Worm (Caenorhabditis elegans) whole organism, L2 larva: ENCODE measurements around the gene F49C12.3.
A peak's percentile ranks its signal among the peaks of the same experiment; 100 is the strongest.

Experiments
- C34F6.9 ChIP-seq: fragments of 150-350 bp; optimal IDR thresholded peaks from 2 replicates; lab custom pipeline; 2014; ENCODE audit warnings: missing biosample characterization, missing genetic modification characterization
- F13H6.1 ChIP-seq: sonication (generic microtip); optimal IDR thresholded peaks from 2 replicates; lab custom pipeline; 2016; ENCODE audit warnings: missing genetic modification characterization, missing compliant biosample characterization
- R02D3.7 ChIP-seq: fragments of 150-350 bp; optimal IDR thresholded peaks from 2 replicates; lab custom pipeline; 2014; ENCODE audit warnings: missing biosample characterization, missing genetic modification characterization
- alr-1 ChIP-seq: fragments of 150-350 bp; optimal IDR thresholded peaks from 2 replicates; lab custom pipeline; 2014; ENCODE audit warnings: missing biosample characterization, missing genetic modification characterization
- aly-2 ChIP-seq: fragments of 150-350 bp; optimal IDR thresholded peaks from 2 replicates; lab custom pipeline; 2014; ENCODE audit warnings: missing biosample characterization, missing genetic modification characterization
- ama-1 ChIP-seq: fragments of 150-350 bp; optimal IDR thresholded peaks from 2 replicates; lab custom pipeline; 2018; ENCODE audit warnings: inconsistent platforms
- blmp-1 ChIP-seq: sonication (generic microtip); optimal IDR thresholded peaks from 2 replicates; lab custom pipeline; 2017; ENCODE audit warnings: missing genetic modification characterization, mild to moderate bottlenecking, missing compliant biosample characterization, antibody characterized with exemption, moderate library complexity; ENCODE audit not compliant: insufficient read depth
- ceh-16 ChIP-seq: fragments of 150-350 bp; optimal IDR thresholded peaks from 2 replicates; lab custom pipeline; 2014; ENCODE audit warnings: missing biosample characterization, missing genetic modification characterization
- ceh-82 ChIP-seq: fragments of 150-350 bp; optimal IDR thresholded peaks from 2 replicates; lab custom pipeline; 2014; ENCODE audit warnings: missing biosample characterization, missing genetic modification characterization
- crh-2 ChIP-seq: sonication (generic microtip); optimal IDR thresholded peaks from 2 replicates; lab custom pipeline; 2017; ENCODE audit warnings: missing biosample characterization, missing genetic modification characterization
- dmd-4 ChIP-seq: sonication (generic microtip); optimal IDR thresholded peaks from 2 replicates; lab custom pipeline; 2017; ENCODE audit warnings: missing biosample characterization, missing genetic modification characterization
- elt-1 ChIP-seq: fragments of 150-350 bp; optimal IDR thresholded peaks from 2 replicates; lab custom pipeline; 2014; ENCODE audit warnings: missing biosample characterization, missing genetic modification characterization
- elt-3 ChIP-seq: sonication (generic microtip); optimal IDR thresholded peaks from 2 replicates; lab custom pipeline; 2017; ENCODE audit warnings: missing biosample characterization, missing genetic modification characterization
- fos-1 ChIP-seq: fragments of 150-350 bp; optimal IDR thresholded peaks from 2 replicates; lab custom pipeline; 2014; ENCODE audit warnings: missing biosample characterization, missing genetic modification characterization
- gmeb-1 ChIP-seq: fragments of 150-350 bp; optimal IDR thresholded peaks from 2 replicates; lab custom pipeline; 2014; ENCODE audit warnings: missing biosample characterization, missing genetic modification characterization
- lin-13 ChIP-seq: fragments of 150-350 bp; optimal IDR thresholded peaks from 2 replicates; lab custom pipeline; 2014; ENCODE audit warnings: missing biosample characterization, missing genetic modification reagents, missing genetic modification characterization
- lin-39 ChIP-seq: fragments of 150-350 bp; optimal IDR thresholded peaks from 2 replicates; lab custom pipeline; 2014; ENCODE audit warnings: missing biosample characterization, missing genetic modification reagents, missing genetic modification characterization
- lsy-2 ChIP-seq, 2 experiments: fragments of 150-350 bp in 1 of 2; sonication (generic microtip) in 1 of 2; optimal IDR thresholded peaks; 2 replicates each; lab custom pipeline; 2014 to 2017; ENCODE audit warnings: missing biosample characterization in 2 of 2, missing genetic modification characterization in 2 of 2
- mab-5 ChIP-seq: fragments of 150-350 bp; optimal IDR thresholded peaks from 2 replicates; lab custom pipeline; 2014; ENCODE audit warnings: missing biosample characterization, missing genetic modification characterization
- mbf-1 ChIP-seq: sonication (generic microtip); optimal IDR thresholded peaks from 2 replicates; lab custom pipeline; 2017; ENCODE audit warnings: missing biosample characterization, missing genetic modification characterization
- nhr-10 ChIP-seq: sonication (generic microtip); optimal IDR thresholded peaks from 2 replicates; lab custom pipeline; 2017; ENCODE audit warnings: missing biosample characterization, missing genetic modification characterization
- nhr-129 ChIP-seq: fragments of 150-350 bp; optimal IDR thresholded peaks from 2 replicates; lab custom pipeline; 2014; ENCODE audit warnings: missing biosample characterization, missing genetic modification characterization
- nhr-21 ChIP-seq: fragments of 150-350 bp; optimal IDR thresholded peaks from 2 replicates; lab custom pipeline; 2014; ENCODE audit warnings: missing biosample characterization, missing genetic modification characterization
- nhr-23 ChIP-seq: fragments of 150-350 bp; optimal IDR thresholded peaks from 2 replicates; lab custom pipeline; 2014; ENCODE audit warnings: missing biosample characterization, missing genetic modification reagents, missing genetic modification characterization
- nhr-25 ChIP-seq: fragments of 150-350 bp; sonication (generic microtip); optimal IDR thresholded peaks from 3 replicates; lab custom pipeline; 2014; ENCODE audit warnings: missing biosample characterization, missing genetic modification characterization
- nhr-77 ChIP-seq: fragments of 150-350 bp; optimal IDR thresholded peaks from 2 replicates; lab custom pipeline; 2014; ENCODE audit warnings: missing biosample characterization, missing genetic modification characterization
- sem-4 ChIP-seq: fragments of 150-350 bp; optimal IDR thresholded peaks from 2 replicates; lab custom pipeline; 2014; ENCODE audit warnings: missing biosample characterization, missing genetic modification reagents, missing genetic modification characterization
- skn-1 ChIP-seq: sonication (generic microtip); optimal IDR thresholded peaks from 2 replicates; lab custom pipeline; 2017; ENCODE audit warnings: missing biosample characterization, missing genetic modification characterization
- sma-3 ChIP-seq: sonication (generic microtip); optimal IDR thresholded peaks from 2 replicates; lab custom pipeline; 2016; ENCODE audit warnings: missing genetic modification reagents, missing genetic modification characterization, missing compliant biosample characterization
- sma-9 ChIP-seq, 2 experiments: fragments of 150-350 bp in 1 of 2; sonication (generic microtip) in 1 of 2; optimal IDR thresholded peaks; 2 replicates each; lab custom pipeline; 2014 to 2016; ENCODE audit warnings: missing genetic modification characterization in 2 of 2, mild to moderate bottlenecking in 1 of 2, missing biosample characterization in 1 of 2, missing compliant biosample characterization in 1 of 2, missing genetic modification reagents in 1 of 2, moderate library complexity in 1 of 2
- unc-39 ChIP-seq: fragments of 150-350 bp; optimal IDR thresholded peaks from 2 replicates; lab custom pipeline; 2014; ENCODE audit warnings: missing biosample characterization, missing genetic modification characterization
- unc-55 ChIP-seq: fragments of 150-350 bp; sonication (generic microtip); optimal IDR thresholded peaks from 3 replicates; lab custom pipeline; 2014; ENCODE audit warnings: missing biosample characterization, missing genetic modification reagents, missing genetic modification characterization
- ztf-11 ChIP-seq: sonication (generic microtip); optimal IDR thresholded peaks from 2 replicates; lab custom pipeline; 2017; ENCODE audit warnings: missing biosample characterization, missing genetic modification characterization
- ztf-4 ChIP-seq: fragments of 150-350 bp; optimal IDR thresholded peaks from 2 replicates; lab custom pipeline; 2014; ENCODE audit warnings: missing biosample characterization, missing genetic modification characterization

The F49C12.3 gene

DNA sequence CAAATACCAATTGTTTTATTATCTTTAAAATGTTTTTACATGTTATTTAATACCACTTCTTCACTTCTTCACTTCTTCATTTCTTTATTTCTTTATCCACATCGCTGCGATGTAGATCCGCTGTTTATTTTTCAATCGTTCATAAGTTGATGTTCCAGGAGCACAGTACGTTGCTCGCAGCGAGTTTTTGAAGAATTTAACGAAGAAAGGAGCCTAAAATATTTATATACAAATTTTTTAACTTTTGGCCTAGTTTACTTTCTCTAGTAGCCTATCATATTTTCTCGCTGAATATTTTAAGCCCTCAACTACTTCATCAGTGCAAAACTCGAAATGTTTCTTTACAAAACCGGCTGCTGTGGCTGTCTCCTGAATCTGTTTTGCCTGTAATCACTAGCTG lies 17.9 kb downstream of the F49C12.3 start:
- TF ChIP-seq skn-1 (tag; lab: Kevin White, UChicago) (no peak), ztf-11 (tag; lab: Kevin White, UChicago) (no peak), sma-9 (GFP tag; optimal IDR thresholded peaks at IDR 0.05; lab: Kevin White, UChicago) (no peak), sma-9 (tag; optimal IDR thresholded peaks at IDR 0.05; lab: Kevin White, UChicago) (no peak), ama-1 (lab: Kevin White, UChicago) (no peak)

DNA sequence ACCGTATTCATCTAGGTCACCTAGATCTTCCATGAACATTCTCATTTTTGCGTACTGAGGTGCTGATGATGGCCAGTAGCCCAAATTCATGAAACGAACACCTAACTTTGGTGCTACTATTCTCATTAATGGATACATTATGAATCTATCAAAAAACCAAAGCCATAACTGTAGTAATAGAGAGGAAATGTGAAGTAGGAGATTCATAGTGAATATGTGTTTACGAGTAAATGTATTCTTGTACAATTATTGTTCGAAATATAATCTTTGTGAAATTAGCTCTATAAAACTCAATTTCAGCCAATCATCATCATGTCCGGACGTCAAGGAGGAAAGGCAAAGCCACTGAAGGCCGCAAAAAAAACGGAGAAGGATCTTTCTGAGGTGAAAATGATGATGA lies 18.9 kb downstream of the F49C12.3 start, which contains the start of the genes F49C12.11 and nemt-1:
Gene F49C12.11, plus strand, starts transcription at position 301 of the 400 bp plus-strand sequence.
Gene nemt-1, minus strand, starts transcription at position 360 of the 400 bp plus-strand sequence.
- TF ChIP-seq C34F6.9 (tag; lab: Kevin White, UChicago), result no peak
- no peak for TF ChIP-seq unc-39
- TF ChIP-seq mbf-1, result no peak
- TF ChIP-seq aly-2 (tag; lab: Kevin White, UChicago), result no peak
- TF ChIP-seq lin-13 (GFP tag; lab: Kevin White, UChicago), result no peak
- no peak for TF ChIP-seq lin-39 (tag; lab: Kevin White, UChicago)
- TF ChIP-seq ceh-16, result no peak
- TF ChIP-seq F13H6.1, result no peak
- TF ChIP-seq fos-1 (tag; lab: Kevin White, UChicago), result no peak

- no peak for TF ChIP-seq nhr-129 (tag; lab: Kevin White, UChicago)
- no peak for TF ChIP-seq sem-4 (tag; lab: Kevin White, UChicago)
- TF ChIP-seq blmp-1 (tag; lab: Kevin White, UChicago), result no peak
- TF ChIP-seq ztf-4, result no peak
- TF ChIP-seq lsy-2 (tag; optimal IDR thresholded peaks at IDR 0.05; lab: Kevin White, UChicago), result no peak
- TF ChIP-seq ceh-82 (tag; lab: Kevin White, UChicago), result no peak
- TF ChIP-seq dmd-4 (tag; lab: Kevin White, UChicago), result no peak
- TF ChIP-seq nhr-25 (tag; lab: Kevin White, UChicago), result no peak
- TF ChIP-seq R02D3.7 (tag; lab: Kevin White, UChicago), result no peak
- no peak for TF ChIP-seq elt-1 (tag; lab: Kevin White, UChicago)
- no peak for TF ChIP-seq elt-3 (tag; lab: Kevin White, UChicago)
- no peak for TF ChIP-seq nhr-23 (tag; lab: Kevin White, UChicago)
Observed at ce11 chrIV:9320023-9320422, 19.8 kb downstream of the F49C12.3 start.

DNA sequence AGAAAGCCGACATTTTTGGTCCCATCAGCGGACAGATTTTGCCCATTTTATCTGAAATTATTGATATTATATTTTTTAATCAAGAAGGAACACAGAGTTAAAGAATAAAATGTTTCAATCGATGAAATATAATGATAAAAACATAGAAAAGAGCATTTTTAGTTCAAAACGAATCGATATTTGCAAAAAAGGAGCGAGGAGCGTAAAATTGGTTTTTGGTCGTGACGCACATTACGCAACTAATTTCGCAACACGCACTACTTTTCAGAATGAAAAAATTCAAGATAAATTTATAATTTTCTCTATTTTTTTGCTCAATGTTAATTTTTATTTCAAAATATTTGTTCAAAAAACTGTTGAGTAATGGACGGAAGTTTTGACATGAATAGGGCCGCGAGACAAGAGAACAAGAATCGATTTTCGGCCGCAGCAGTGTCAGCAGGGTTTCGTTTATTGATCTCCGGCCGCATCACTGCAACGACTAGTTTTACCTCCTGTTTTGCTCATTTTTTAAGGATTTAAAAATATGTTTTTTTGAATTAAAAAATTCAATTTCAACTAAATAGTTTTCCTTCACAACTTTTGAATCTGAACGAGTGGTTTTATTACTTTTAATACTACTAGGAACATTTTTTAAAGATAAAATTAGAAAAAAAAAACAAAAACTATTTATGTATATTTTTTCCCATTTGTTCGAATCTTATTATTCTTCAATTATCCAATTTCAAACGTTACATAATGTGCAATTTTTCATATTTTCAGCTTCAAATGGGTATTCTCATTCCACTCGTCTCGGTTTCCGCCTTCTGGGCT lies 21.0 kb downstream of the F49C12.3 start, which contains the start of the genes F49C12.12 and vha-17:
Gene F49C12.12, minus strand, starts transcription at position 51 of the 813 bp plus-strand sequence.
Gene vha-17, plus strand, starts transcription at position 763 of the 813 bp plus-strand sequence.
- TF ChIP-seq sma-9 (GFP tag; optimal IDR thresholded peaks at IDR 0.05; lab: Kevin White, UChicago), result no peak
- no peak for TF ChIP-seq sma-9 (tag; optimal IDR thresholded peaks at IDR 0.05; lab: Kevin White, UChicago)
- TF ChIP-seq crh-2 (tag; lab: Kevin White, UChicago), result peak; percentile 17
- peak; percentile 7 for TF ChIP-seq gmeb-1 (tag; lab: Kevin White, UChicago)
- TF ChIP-seq unc-55 (GFP tag; lab: Kevin White, UChicago), result peak; percentile 59
- TF ChIP-seq fos-1 (tag; lab: Kevin White, UChicago), result peak; percentile 67
- TF ChIP-seq C34F6.9 (tag; lab: Kevin White, UChicago), result peak; percentile 70
- no peak for TF ChIP-seq mab-5 (tag; lab: Kevin White, UChicago)
- no peak for TF ChIP-seq ama-1 (lab: Kevin White, UChicago)
- TF ChIP-seq lsy-2 (tag; optimal IDR thresholded peaks at IDR 0.05; lab: Kevin White, UChicago), result peak in 1 of 2 experiments; percentile 56
- TF ChIP-seq sma-3 (GFP tag; lab: Kevin White, UChicago), result no peak
- TF ChIP-seq, all 48 proteins: peak for 6

DNA sequence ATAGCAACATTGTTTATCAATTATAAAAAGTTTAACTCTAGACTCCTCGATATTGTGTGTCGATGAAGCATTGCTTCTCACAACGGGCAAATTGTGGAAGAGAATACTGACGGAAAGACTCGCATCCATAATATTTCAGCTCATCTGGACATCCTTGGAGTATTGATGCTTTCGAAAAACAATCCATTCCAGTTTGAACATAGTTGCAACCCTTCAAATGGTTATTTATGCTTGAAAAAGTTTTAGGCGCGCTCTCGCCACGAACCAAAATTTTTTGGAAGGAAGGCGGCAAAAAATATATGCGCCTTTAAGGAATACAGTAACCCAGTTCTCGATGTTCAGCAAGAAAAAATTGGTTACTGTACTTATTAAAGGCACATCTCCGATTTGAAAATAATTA lies 22.3 kb downstream of the F49C12.3 start:
- TF ChIP-seq nhr-10 (tag; lab: Kevin White, UChicago) (no peak), crh-2 (tag; lab: Kevin White, UChicago) (peak; percentile 25), nhr-77 (tag; lab: Kevin White, UChicago) (no peak), sma-3 (GFP tag; lab: Kevin White, UChicago) (peak; percentile 25), ama-1 (lab: Kevin White, UChicago) (peak; percentile 16), sma-9 (GFP tag; optimal IDR thresholded peaks at IDR 0.05; lab: Kevin White, UChicago) (peak; percentile 37), sma-9 (tag; optimal IDR thresholded peaks at IDR 0.05; lab: Kevin White, UChicago) (no peak), nhr-21 (tag; lab: Kevin White, UChicago) (no peak), alr-1 (no peak), gmeb-1 (tag; lab: Kevin White, UChicago) (no peak)
